Worm (Caenorhabditis elegans) whole organism, late embryonic: Measurements from ENCODE around the gene C01C4.3.

Source experiments
- F13H6.1 ChIP-seq: sonication (generic microtip); optimal IDR thresholded peaks from 2 replicates; lab custom pipeline; 2016; ENCODE audit warnings: missing genetic modification characterization, missing compliant biosample characterization
- ceh-9 ChIP-seq: sonication (generic microtip); optimal IDR thresholded peaks from 2 replicates; lab custom pipeline; 2016; ENCODE audit warnings: mild to moderate bottlenecking, missing genetic modification characterization, inconsistent platforms, missing compliant biosample characterization

DNA sequence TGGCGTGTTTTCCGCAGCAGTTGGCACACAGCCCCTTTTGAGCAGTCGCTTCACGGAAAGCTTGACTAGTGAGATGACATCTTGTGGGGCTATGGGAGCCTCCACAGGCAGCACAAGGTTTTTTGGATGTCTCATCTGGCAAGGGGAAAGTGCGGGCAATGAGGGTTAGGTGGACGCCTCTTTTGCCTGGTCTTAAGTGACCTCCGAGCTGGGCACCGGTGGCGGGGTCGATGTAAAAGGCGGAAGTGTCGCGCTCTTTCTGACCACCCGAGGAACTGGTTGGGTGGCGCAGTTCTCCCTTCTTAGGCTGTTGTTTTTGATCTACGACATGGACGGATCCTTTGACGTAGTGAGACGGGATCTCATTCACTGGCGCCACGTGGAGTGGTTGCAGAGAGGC is 54.7 kb downstream of the C01C4.3 start:
- no peak for TF ChIP-seq ceh-9 (tag; lab: Kevin White, UChicago)
- TF ChIP-seq F13H6.1 (tag; lab: Kevin White, UChicago) = no peak
